Fruit fly (Drosophila melanogaster) whole organism, embryonic: Measurements from ENCODE around the gene CG15728.

ENCODE experiments used
- Antp ChIP-seq: fragments of 200-800 bp; sonication (Bioruptor generic); optimal IDR thresholded peaks from 3 replicates; lab custom pipeline; 2016; ENCODE audit warnings: missing biosample characterization, missing genetic modification characterization
- CG10321 ChIP-seq: fragments of 200-800 bp; sonication (Bioruptor generic); IDR thresholded peaks from 2 replicates; pipeline ENCODE4 v1.3.6; 2022; ENCODE audit warnings: missing biosample characterization, missing genetic modification characterization
- CG12155 ChIP-seq: fragments of 200-800 bp; sonication (Bioruptor generic); optimal IDR thresholded peaks from 3 replicates; lab custom pipeline; 2016; ENCODE audit warnings: missing biosample characterization, missing genetic modification characterization
- CG12299 ChIP-seq: fragments of 200-800 bp; sonication (Bioruptor generic); optimal IDR thresholded peaks from 2 replicates; lab custom pipeline; 2018; ENCODE audit warnings: missing biosample characterization, mild to moderate bottlenecking, missing genetic modification characterization
- CG15073 ChIP-seq: fragments of 200-800 bp; sonication (Bioruptor generic); optimal IDR thresholded peaks from 2 replicates; lab custom pipeline; 2016; ENCODE audit warnings: missing biosample characterization, missing genetic modification characterization
- CG15479 ChIP-seq: fragments of 200-800 bp; sonication (Bioruptor generic); optimal IDR thresholded peaks from 3 replicates; lab custom pipeline; 2019; ENCODE audit warnings: missing biosample characterization, mild to moderate bottlenecking, missing genetic modification characterization, moderate library complexity
- CG17385 ChIP-seq: fragments of 200-800 bp; sonication (Bioruptor generic); optimal IDR thresholded peaks from 3 replicates; lab custom pipeline; 2018; ENCODE audit warnings: missing biosample characterization, mild to moderate bottlenecking, missing genetic modification characterization
- CG1832 ChIP-seq: fragments of 200-800 bp; sonication (Bioruptor generic); optimal IDR thresholded peaks from 2 replicates; lab custom pipeline; 2017; ENCODE audit warnings: missing biosample characterization, mild to moderate bottlenecking, missing genetic modification characterization, inconsistent platforms
- CG18599 ChIP-seq: fragments of 200-800 bp; sonication (Bioruptor generic); optimal IDR thresholded peaks from 3 replicates; lab custom pipeline; 2017; ENCODE audit warnings: missing biosample characterization, missing genetic modification characterization, mild to moderate bottlenecking, moderate library complexity, missing genetic modification reagents
- CG2120 ChIP-seq: fragments of 200-800 bp; sonication (Bioruptor generic); optimal IDR thresholded peaks from 3 replicates; lab custom pipeline; 2016; ENCODE audit warnings: missing biosample characterization, missing genetic modification characterization
- CG30020 ChIP-seq: fragments of 200-800 bp; optimal IDR thresholded peaks from 2 replicates; lab custom pipeline; 2019; ENCODE audit warnings: missing biosample characterization, mild to moderate bottlenecking, missing genetic modification characterization, moderate library complexity
- CG6175 ChIP-seq: fragments of 200-800 bp; sonication (Bioruptor generic); IDR thresholded peaks from 3 replicates; pipeline ENCODE4 v1.3.6; 2022; ENCODE audit warnings: missing biosample characterization, missing genetic modification characterization
- CG8290 ChIP-seq, 3 experiments: fragments of 200-800 bp; sonication (Bioruptor generic); optimal IDR thresholded peaks; 2 replicates each; lab custom pipeline; 2016 to 2019; ENCODE audit warnings: missing biosample characterization in 3 of 3, missing genetic modification characterization in 3 of 3, mild to moderate bottlenecking in 2 of 3, moderate library complexity in 1 of 3
- CG8478 ChIP-seq: fragments of >200 bp; optimal IDR thresholded peaks from 2 replicates; lab custom pipeline; 2018
- Dll ChIP-seq: fragments of 200-800 bp; sonication (Bioruptor generic); IDR thresholded peaks from 4 replicates; pipeline ENCODE4 v1.3.6; 2022; ENCODE audit warnings: missing biosample characterization, missing genetic modification characterization; ENCODE audit not compliant: partially characterized antibody
- Eip74EF ChIP-seq, 2 experiments: fragments of 200-800 bp in 1 of 2; fragments of >200 bp in 1 of 2; sonication (Bioruptor generic) in 1 of 2; optimal IDR thresholded peaks; 2 replicates each; lab custom pipeline; 2017 to 2019; ENCODE audit warnings: missing biosample characterization in 2 of 2, missing genetic modification characterization in 2 of 2, mild to moderate bottlenecking in 1 of 2, moderate library complexity in 1 of 2
- Hr3 ChIP-seq: fragments of 200-800 bp; sonication (Bioruptor generic); optimal IDR thresholded peaks from 3 replicates; lab custom pipeline; 2016; ENCODE audit warnings: missing biosample characterization, missing genetic modification characterization
- Jarid2 ChIP-seq: fragments of 200-800 bp; sonication (Bioruptor generic); optimal IDR thresholded peaks from 3 replicates; lab custom pipeline; 2017; ENCODE audit warnings: mild to moderate bottlenecking, missing biosample characterization, missing genetic modification reagents, missing genetic modification characterization
- Kr ChIP-seq: fragments of 200-800 bp; sonication (Bioruptor generic); optimal IDR thresholded peaks from 2 replicates; lab custom pipeline; 2017; ENCODE audit warnings: missing biosample characterization, mild to moderate bottlenecking, missing genetic modification characterization
- MESR4 ChIP-seq: fragments of 200-800 bp; sonication (Bioruptor generic); optimal IDR thresholded peaks from 2 replicates; lab custom pipeline; 2018; ENCODE audit warnings: missing biosample characterization, mild to moderate bottlenecking, missing genetic modification characterization, moderate library complexity
- MTF-1 ChIP-seq: fragments of 200-800 bp; sonication (Bioruptor generic); optimal IDR thresholded peaks from 2 replicates; lab custom pipeline; 2018; ENCODE audit warnings: missing biosample characterization, mild to moderate bottlenecking, missing genetic modification characterization, borderline replicate concordance
- Oli ChIP-seq: fragments of 200-800 bp; sonication (Bioruptor generic); optimal IDR thresholded peaks from 2 replicates; lab custom pipeline; 2018; ENCODE audit warnings: missing biosample characterization, mild to moderate bottlenecking, missing genetic modification characterization, moderate library complexity
- Opbp ChIP-seq: fragments of 200-800 bp; sonication (Bioruptor generic); IDR thresholded peaks from 3 replicates; pipeline ENCODE4 v1.3.6; 2022; ENCODE audit warnings: missing biosample characterization, missing genetic modification characterization; ENCODE audit not compliant: partially characterized antibody
- Ptx1 ChIP-seq: fragments of 200-800 bp; sonication (Bioruptor generic); IDR thresholded peaks from 2 replicates; pipeline ENCODE4 v1.3.6; 2022; ENCODE audit warnings: missing biosample characterization, missing genetic modification characterization
- Rx ChIP-seq: fragments of 200-800 bp; sonication (Bioruptor generic); IDR thresholded peaks from 2 replicates; pipeline ENCODE4 v1.3.6; 2022; ENCODE audit warnings: missing biosample characterization, missing genetic modification characterization
- Trl ChIP-seq, 3 experiments: fragments of >200 bp in 2 of 3; fragments of 200-800 bp in 1 of 3; sonication (Bioruptor generic) in 1 of 3; optimal IDR thresholded peaks; 2 replicates in 1 of 3; 3 replicates in 2 of 3; lab custom pipeline; 2016 to 2017; ENCODE audit warnings: missing biosample characterization in 1 of 3, missing genetic modification characterization in 1 of 3
- ase ChIP-seq: fragments of 200-800 bp; sonication (Bioruptor generic); IDR thresholded peaks from 3 replicates; pipeline ENCODE4 v1.3.6; 2022; ENCODE audit warnings: missing biosample characterization, missing genetic modification characterization
- bab2 ChIP-seq: fragments of 200-800 bp; sonication (Bioruptor generic); optimal IDR thresholded peaks from 2 replicates; lab custom pipeline; 2016; ENCODE audit warnings: missing biosample characterization, missing genetic modification characterization
- cg ChIP-seq: fragments of 200-800 bp; sonication (Bioruptor generic); optimal IDR thresholded peaks from 3 replicates; lab custom pipeline; 2019; ENCODE audit warnings: missing biosample characterization, mild to moderate bottlenecking, missing genetic modification characterization, moderate library complexity
- chinmo ChIP-seq: fragments of 200-800 bp; sonication (Bioruptor generic); IDR thresholded peaks from 4 replicates; pipeline ENCODE4 v1.3.6; 2022; ENCODE audit warnings: missing biosample characterization, missing genetic modification characterization; ENCODE audit not compliant: partially characterized antibody
- corto ChIP-seq: fragments of 200-800 bp; sonication (Bioruptor generic); optimal IDR thresholded peaks from 2 replicates; lab custom pipeline; 2016; ENCODE audit warnings: missing biosample characterization, mild to moderate bottlenecking, missing genetic modification characterization, moderate library complexity
- ewg ChIP-seq: fragments of 200-800 bp; sonication (Bioruptor generic); optimal IDR thresholded peaks from 3 replicates; lab custom pipeline; 2017; ENCODE audit warnings: mild to moderate bottlenecking, missing biosample characterization, missing genetic modification reagents, missing genetic modification characterization
- fd102C ChIP-seq: fragments of 200-800 bp; sonication (Bioruptor generic); optimal IDR thresholded peaks from 2 replicates; lab custom pipeline; 2018; ENCODE audit warnings: missing biosample characterization, mild to moderate bottlenecking, missing genetic modification characterization, moderate library complexity
- fd96Cb ChIP-seq: fragments of 200-800 bp; sonication (Bioruptor generic); optimal IDR thresholded peaks from 2 replicates; lab custom pipeline; 2018; ENCODE audit warnings: missing biosample characterization, mild to moderate bottlenecking, missing genetic modification characterization, moderate library complexity
- ftz-f1 ChIP-seq: fragments of 200-800 bp; sonication (Bioruptor generic); optimal IDR thresholded peaks from 2 replicates; lab custom pipeline; 2016; ENCODE audit warnings: missing biosample characterization, missing genetic modification characterization
- grn ChIP-seq: fragments of 200-800 bp; sonication (Bioruptor generic); optimal IDR thresholded peaks from 3 replicates; lab custom pipeline; 2017; ENCODE audit warnings: missing biosample characterization, missing genetic modification characterization
- h ChIP-seq: fragments of >200 bp; optimal IDR thresholded peaks from 2 replicates; lab custom pipeline; 2017
- lbe ChIP-seq: fragments of 200-800 bp; sonication (Bioruptor generic); optimal IDR thresholded peaks from 2 replicates; lab custom pipeline; 2016; ENCODE audit warnings: missing biosample characterization, mild to moderate bottlenecking, missing genetic modification characterization
- mirr ChIP-seq: fragments of 200-800 bp; sonication (Bioruptor generic); optimal IDR thresholded peaks from 3 replicates; lab custom pipeline; 2018; ENCODE audit warnings: missing biosample characterization, mild to moderate bottlenecking, missing genetic modification characterization
- nerfin-1 ChIP-seq: fragments of 200-800 bp; sonication (Bioruptor generic); optimal IDR thresholded peaks from 3 replicates; lab custom pipeline; 2019; ENCODE audit warnings: missing biosample characterization, mild to moderate bottlenecking, missing genetic modification characterization, moderate library complexity
- pros ChIP-seq: fragments of 200-800 bp; sonication (Bioruptor generic); optimal IDR thresholded peaks from 3 replicates; lab custom pipeline; 2019; ENCODE audit warnings: missing biosample characterization, mild to moderate bottlenecking, missing genetic modification characterization, moderate library complexity
- sna ChIP-seq: fragments of 200-800 bp; sonication (Bioruptor generic); IDR thresholded peaks from 2 replicates; pipeline ENCODE4 v1.3.6; 2022; ENCODE audit warnings: missing biosample characterization, missing genetic modification characterization; ENCODE audit not compliant: partially characterized antibody
- sqz ChIP-seq: fragments of 200-800 bp; sonication (Bioruptor generic); optimal IDR thresholded peaks from 3 replicates; lab custom pipeline; 2018; ENCODE audit warnings: missing biosample characterization, mild to moderate bottlenecking, missing genetic modification characterization
- tin ChIP-seq: fragments of 200-800 bp; sonication (Bioruptor generic); optimal IDR thresholded peaks from 3 replicates; lab custom pipeline; 2016; ENCODE audit warnings: missing biosample characterization, missing genetic modification characterization
- trem ChIP-seq: fragments of 200-800 bp; optimal IDR thresholded peaks from 3 replicates; lab custom pipeline; 2019; ENCODE audit warnings: missing biosample characterization, mild to moderate bottlenecking, missing genetic modification characterization, moderate library complexity

The CG15728 gene

dm6 chrX:12579506-12579999 lies 44.5 kb upstream of the CG15728 start (continued):
- TF ChIP-seq Eip74EF (GFP tag; optimal IDR thresholded peaks at IDR 0.05; lab: Kevin White, UChicago) = peak in 1 of 2 experiments; percentile 94
- peak; percentile 72; the same call in 2 of the 3 replicates for TF ChIP-seq CG6175 (GFP tag; lab: Robert Waterston, UW)
- peak; percentile 78 for TF ChIP-seq MTF-1 (GFP tag; lab: Kevin White, UChicago)
- TF ChIP-seq fd102C (GFP tag; lab: Kevin White, UChicago) = peak; percentile 31
- TF ChIP-seq CG18599 (GFP tag; lab: Kevin White, UChicago) = peak; percentile 98

DNA sequence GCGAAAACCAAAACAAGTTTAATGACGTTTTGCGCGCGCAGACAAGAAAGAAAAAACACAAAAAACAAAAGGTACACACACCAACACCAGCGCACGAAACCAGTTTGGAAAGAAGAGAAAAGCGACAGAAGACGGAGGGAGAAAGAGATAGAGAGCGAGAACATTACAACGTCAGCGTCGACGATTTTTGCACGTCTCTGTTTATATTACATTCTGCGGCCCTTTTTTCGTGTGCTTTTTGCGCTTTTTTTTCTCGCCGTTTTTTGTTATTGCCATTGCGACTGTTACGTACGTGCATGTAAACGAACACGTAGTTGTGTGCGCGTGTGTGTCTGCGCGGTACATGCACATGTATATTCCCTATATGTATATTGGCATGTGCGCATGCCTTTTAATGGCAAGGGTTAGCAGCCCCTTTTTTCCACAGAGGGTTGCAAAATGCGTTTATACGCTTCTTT lies 44.0 kb upstream of the CG15728 start:
- TF ChIP-seq CG12155 (GFP tag; lab: Kevin White, UChicago) (no peak), trem (tag; lab: Kevin White, UChicago) (peak; percentile 30), CG15073 (no peak), lbe (GFP tag; lab: Kevin White, UChicago) (peak; percentile 41), ewg (GFP tag; lab: Kevin White, UChicago) (peak; percentile 55), CG1832 (GFP tag; lab: Kevin White, UChicago) (peak; percentile 53), chinmo (peak; percentile 85; the same call in 3 of the 4 replicates), CG12299 (tag; lab: Kevin White, UChicago) (no peak), CG2120 (GFP tag; lab: Kevin White, UChicago) (no peak), ftz-f1 (no peak), sna (GFP tag; lab: Robert Waterston, UW) (0 out of 2 replicates have a peak, but pooled peaks have one; percentile 20), CG15479 (peak; percentile 80), cg (peak; percentile 83), Rx (no peak), corto (GFP tag; lab: Kevin White, UChicago) (peak; percentile 13), ase (GFP tag; lab: Robert Waterston, UW) (no peak), pros (GFP tag; lab: Kevin White, UChicago) (peak; percentile 40), Trl (optimal IDR thresholded peaks at IDR 0.05; lab: Kevin White, UChicago) (peak in 1 of 2 experiments; percentile 26), Trl (GFP tag; optimal IDR thresholded peaks at IDR 0.05; lab: Kevin White, UChicago) (no peak), Oli (tag; lab: Kevin White, UChicago) (no peak), sqz (GFP tag; lab: Kevin White, UChicago) (peak; percentile 71), Kr (GFP tag; lab: Kevin White, UChicago) (peak; percentile 93)

DNA sequence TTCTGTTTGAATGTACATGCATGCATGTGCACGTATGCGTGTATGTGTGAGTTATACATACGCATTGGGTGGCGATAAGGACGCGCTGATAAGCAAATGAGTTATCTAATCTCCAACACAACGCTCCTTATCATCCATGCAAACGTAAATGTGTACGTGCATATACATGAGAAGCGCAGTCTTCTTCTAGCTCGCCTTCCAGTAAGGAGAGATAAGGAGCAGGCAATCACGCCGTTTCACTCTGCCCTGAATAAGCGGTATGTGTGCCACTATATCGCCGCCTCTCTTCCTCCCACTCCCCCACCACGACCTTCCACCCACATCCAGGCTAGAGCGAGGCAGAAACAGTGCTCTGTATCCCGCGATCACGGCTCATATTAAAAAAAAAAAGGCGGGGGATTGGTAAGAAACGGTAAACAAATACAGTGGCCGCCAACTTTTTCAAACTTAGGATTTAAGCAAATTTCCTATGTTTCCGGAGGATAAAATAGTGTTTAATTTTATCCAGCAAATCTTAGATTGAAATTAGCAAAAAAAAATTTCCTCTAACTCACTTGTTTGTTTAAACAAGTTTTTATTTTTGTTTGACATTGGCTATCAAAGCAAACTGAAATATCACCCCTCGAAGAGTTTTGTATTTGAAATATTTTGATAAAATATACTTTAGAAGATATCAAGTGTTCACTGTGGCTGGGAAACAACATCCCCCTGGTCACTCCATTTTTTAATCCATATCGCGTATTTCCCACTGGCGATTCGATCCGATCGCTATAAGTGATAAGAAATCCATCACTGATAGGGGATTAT lies 43.4 kb upstream of the CG15728 start:
- TF ChIP-seq Hr3 (GFP tag; lab: Kevin White, UChicago) = peak; percentile 12
- no peak for TF ChIP-seq tin (GFP tag; lab: Kevin White, UChicago)
- TF ChIP-seq Dll (GFP tag; lab: Robert Waterston, UW) = no peak
- peak; percentile 80 for TF ChIP-seq CG17385 (GFP tag; lab: Kevin White, UChicago)
- peak; percentile 86 for TF ChIP-seq grn (GFP tag; lab: Kevin White, UChicago)
- TF ChIP-seq fd96Cb = no peak
- TF ChIP-seq CG30020 = no peak
- TF ChIP-seq Jarid2 (GFP tag; lab: Kevin White, UChicago) = no peak
- no peak for TF ChIP-seq h
- TF ChIP-seq bab2 (GFP tag; lab: Kevin White, UChicago) = no peak
- TF ChIP-seq Ptx1 (GFP tag; lab: Robert Waterston, UW) = no peak
- TF ChIP-seq nerfin-1 = peak; percentile 43
- no peak for TF ChIP-seq CG8478
- no peak for TF ChIP-seq Antp (GFP tag; lab: Kevin White, UChicago)
- TF ChIP-seq mirr (GFP tag; lab: Kevin White, UChicago) = peak; percentile 56
- no peak for TF ChIP-seq CG8290 (GFP tag; optimal IDR thresholded peaks at IDR 0.05; lab: Kevin White, UChicago)
- peak in 1 of 2 experiments; percentile 33 for TF ChIP-seq CG8290 (tag; optimal IDR thresholded peaks at IDR 0.05; lab: Kevin White, UChicago)
- no peak for TF ChIP-seq Opbp
- TF ChIP-seq MESR4 (GFP tag; lab: Kevin White, UChicago) = no peak
- TF ChIP-seq CG10321 (GFP tag; lab: Robert Waterston, UW) = peak; percentile 91
